Fruit fly (Drosophila melanogaster): ENCODE results near the gene Mst87F.
A peak's percentile ranks its signal among the peaks of the same experiment; 100 is the strongest.

The Mst87F gene

DNA sequence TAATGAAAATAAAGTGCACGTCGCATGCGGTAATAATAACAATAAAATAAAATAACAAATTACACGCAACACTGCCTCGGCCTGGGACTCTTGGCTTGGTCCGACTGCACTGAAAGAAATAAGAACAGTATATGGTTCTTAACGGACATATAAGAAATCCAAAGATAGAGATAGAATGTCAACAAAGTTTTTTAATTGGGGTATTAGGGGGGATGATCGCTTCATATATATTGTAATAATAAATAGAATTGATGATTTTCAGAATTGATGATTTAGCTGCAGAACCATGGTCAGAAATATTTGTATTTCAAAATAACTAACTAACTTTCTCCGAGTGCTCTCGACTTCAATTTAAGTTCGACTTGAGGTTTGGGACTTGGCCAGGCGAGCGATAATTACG is 31.7 kb downstream of the Mst87F start (continued):
- no peak for TF ChIP-seq CG11456 (GFP tag; IDR thresholded peaks at IDR 0.05)
- TF ChIP-seq CG7987 (GFP tag; optimal IDR thresholded peaks at IDR 0.05): no peak
- TF ChIP-seq CG4820 (GFP tag; optimal IDR thresholded peaks at IDR 0.05): peak; percentile 2
- no peak for TF ChIP-seq CG14667 (GFP tag; IDR thresholded peaks at IDR 0.05)
- no peak for TF ChIP-seq CG7745 (tag; optimal IDR thresholded peaks at IDR 0.05)
- TF ChIP-seq slbo (GFP tag; IDR thresholded peaks at IDR 0.05): no peak
- TF ChIP-seq CG11504 (tag; optimal IDR thresholded peaks at IDR 0.05): peak; percentile 50
- no peak for TF ChIP-seq sens-2 (GFP tag; IDR thresholded peaks at IDR 0.05)
- TF ChIP-seq CG2202 (tag; optimal IDR thresholded peaks at IDR 0.05): peak; percentile 8
- TF ChIP-seq CG17912 (GFP tag; optimal IDR thresholded peaks at IDR 0.05): no peak
- no peak for TF ChIP-seq vfl (GFP tag; optimal IDR thresholded peaks at IDR 0.05)
- peak; percentile 38 for TF ChIP-seq fd96Cb (tag; optimal IDR thresholded peaks at IDR 0.05)
- no peak for TF ChIP-seq CG9609 (GFP tag; optimal IDR thresholded peaks at IDR 0.05)
- TF ChIP-seq CG10654 (GFP tag; optimal IDR thresholded peaks at IDR 0.05): no peak
- TF ChIP-seq HmgD (GFP tag; optimal IDR thresholded peaks at IDR 0.05): no peak
- no peak for TF ChIP-seq ind (GFP tag; optimal IDR thresholded peaks at IDR 0.05)
- TF ChIP-seq HLH54F (GFP tag; optimal IDR thresholded peaks at IDR 0.05): no peak
- TF ChIP-seq CG10321 (GFP tag; IDR thresholded peaks at IDR 0.05): no peak
- no peak for TF ChIP-seq CG43689 (GFP tag; IDR thresholded peaks at IDR 0.05)
- no peak for TF ChIP-seq Mad (GFP tag; optimal IDR thresholded peaks at IDR 0.05)
- TF ChIP-seq CG17361 (GFP tag; IDR thresholded peaks at IDR 0.05): peak; percentile 57
- TF ChIP-seq Doc3 (GFP tag; IDR thresholded peaks at IDR 0.05; ENCODE audit: partially characterized antibody): no peak
- no peak for TF ChIP-seq wor (GFP tag; IDR thresholded peaks at IDR 0.05)
- no peak for TF ChIP-seq CG9932 (GFP tag; IDR thresholded peaks at IDR 0.05)
- TF ChIP-seq CG17568 (GFP tag; optimal IDR thresholded peaks at IDR 0.05): no peak
- TF ChIP-seq slou (GFP tag; optimal IDR thresholded peaks at IDR 0.05): no peak
- TF ChIP-seq rib (GFP tag; IDR thresholded peaks at IDR 0.05): no peak
- TF ChIP-seq CG10543 (GFP tag; optimal IDR thresholded peaks at IDR 0.05): no peak
- TF ChIP-seq Ets97D (GFP tag; optimal IDR thresholded peaks at IDR 0.05): no peak
- TF ChIP-seq wek (GFP tag; optimal IDR thresholded peaks at IDR 0.05): no peak
- no peak for TF ChIP-seq mirr (GFP tag; optimal IDR thresholded peaks at IDR 0.05)
- no peak for TF ChIP-seq CG6854 (GFP tag; optimal IDR thresholded peaks at IDR 0.05)
- no peak for TF ChIP-seq tgo (GFP tag; IDR thresholded peaks at IDR 0.05)
- peak; percentile 12 for TF ChIP-seq Jarid2 (GFP tag; optimal IDR thresholded peaks at IDR 0.05)
- TF ChIP-seq sisA (GFP tag; IDR thresholded peaks at IDR 0.05): no peak
- TF ChIP-seq dati (GFP tag; IDR thresholded peaks at IDR 0.05): no peak
- no peak for TF ChIP-seq Dfd (GFP tag; optimal IDR thresholded peaks at IDR 0.05)
- TF ChIP-seq CG4424 (GFP tag; optimal IDR thresholded peaks at IDR 0.05): peak; percentile 11
- no peak for TF ChIP-seq CG8089 (GFP tag; optimal IDR thresholded peaks at IDR 0.05)
- TF ChIP-seq ase (GFP tag; IDR thresholded peaks at IDR 0.05): no peak
- TF ChIP-seq Xrp1 (GFP tag; IDR thresholded peaks at IDR 0.05): peak; percentile 54
- TF ChIP-seq peb (GFP tag; IDR thresholded peaks at IDR 0.05): no peak
- no peak for TF ChIP-seq CG16813 (GFP tag; IDR thresholded peaks at IDR 0.05; ENCODE audit: partially characterized antibody)
- TF ChIP-seq gcm (GFP tag; optimal IDR thresholded peaks at IDR 0.05): no peak
- TF ChIP-seq CG15073 (GFP tag; optimal IDR thresholded peaks at IDR 0.05): no peak
- no peak for TF ChIP-seq nerfin-2 (GFP tag; IDR thresholded peaks at IDR 0.05; ENCODE audit: partially characterized antibody)
- TF ChIP-seq hkb (optimal IDR thresholded peaks at IDR 0.05): no peak
- TF ChIP-seq hkb (GFP tag; IDR thresholded peaks at IDR 0.05): no peak
- TF ChIP-seq shn (GFP tag; optimal IDR thresholded peaks at IDR 0.05): no peak
- peak; percentile 41 for TF ChIP-seq CG8359 (GFP tag; optimal IDR thresholded peaks at IDR 0.05; ENCODE audit: borderline replicate concordance)
- TF ChIP-seq CG11085 (GFP tag; IDR thresholded peaks at IDR 0.05): no peak
- TF ChIP-seq CG17359 (tag; optimal IDR thresholded peaks at IDR 0.05): no peak
- peak; percentile 66 for TF ChIP-seq CG17829 (tag; optimal IDR thresholded peaks at IDR 0.05)
